Fruit fly (Drosophila melanogaster) whole organism, embryonic: ENCODE data around the gene mib2.

Experiments
- CG10267 ChIP-seq: fragments of 200-800 bp; sonication (Bioruptor generic); optimal IDR thresholded peaks from 2 replicates; lab custom pipeline; 2018; ENCODE audit warnings: missing biosample characterization, mild to moderate bottlenecking, missing genetic modification characterization, moderate library complexity
- CG10366 ChIP-seq: fragments of 200-800 bp; sonication (Bioruptor generic); IDR thresholded peaks from 2 replicates; pipeline ENCODE4 v1.3.6; 2022; ENCODE audit warnings: missing biosample characterization, missing genetic modification characterization
- CG10959 ChIP-seq: fragments of 200-800 bp; sonication (Bioruptor generic); IDR thresholded peaks from 2 replicates; pipeline ENCODE4 v1.3.6; 2022; ENCODE audit warnings: missing biosample characterization, missing genetic modification characterization
- CG11456 ChIP-seq: fragments of 200-800 bp; sonication (Bioruptor generic); IDR thresholded peaks from 3 replicates; pipeline ENCODE4 v1.3.6; 2022; ENCODE audit warnings: missing biosample characterization, missing genetic modification characterization
- CG11723 ChIP-seq: fragments of 200-800 bp; sonication (Bioruptor generic); optimal IDR thresholded peaks from 2 replicates; lab custom pipeline; 2017; ENCODE audit warnings: missing biosample characterization, mild to moderate bottlenecking, missing genetic modification characterization
- CG12769 ChIP-seq: fragments of 200-800 bp; sonication (Bioruptor generic); optimal IDR thresholded peaks from 2 replicates; lab custom pipeline; 2019; ENCODE audit warnings: missing biosample characterization, mild to moderate bottlenecking, missing genetic modification characterization, moderate library complexity
- CG13775 ChIP-seq: fragments of 200-800 bp; sonication (Bioruptor generic); optimal IDR thresholded peaks from 3 replicates; lab custom pipeline; 2017; ENCODE audit warnings: missing biosample characterization, mild to moderate bottlenecking, missing genetic modification characterization
- CG14441 ChIP-seq: fragments of 200-800 bp; sonication (Bioruptor generic); IDR thresholded peaks from 2 replicates; pipeline ENCODE4 v1.3.6; 2022; ENCODE audit warnings: missing biosample characterization, missing genetic modification characterization
- CG15479 ChIP-seq: fragments of 200-800 bp; sonication (Bioruptor generic); optimal IDR thresholded peaks from 3 replicates; lab custom pipeline; 2019; ENCODE audit warnings: missing biosample characterization, mild to moderate bottlenecking, missing genetic modification characterization, moderate library complexity
- CG15601 ChIP-seq: fragments of 200-800 bp; sonication (Bioruptor generic); optimal IDR thresholded peaks from 3 replicates; lab custom pipeline; 2019; ENCODE audit warnings: missing biosample characterization, mild to moderate bottlenecking, missing genetic modification characterization, moderate library complexity
- CG16815 ChIP-seq: fragments of 200-800 bp; sonication (Bioruptor generic); optimal IDR thresholded peaks from 3 replicates; lab custom pipeline; 2017; ENCODE audit warnings: missing biosample characterization, mild to moderate bottlenecking, missing genetic modification characterization
- CG17912 ChIP-seq: fragments of 200-800 bp; sonication (Bioruptor generic); optimal IDR thresholded peaks from 2 replicates; lab custom pipeline; 2018; ENCODE audit warnings: missing biosample characterization, mild to moderate bottlenecking, missing genetic modification characterization
- CG31441 ChIP-seq: fragments of 200-800 bp; sonication (Bioruptor generic); IDR thresholded peaks from 2 replicates; pipeline ENCODE4 v1.3.6; 2022; ENCODE audit warnings: missing biosample characterization, missing genetic modification characterization
- CG4282 ChIP-seq: fragments of 200-800 bp; sonication (Bioruptor generic); optimal IDR thresholded peaks from 2 replicates; lab custom pipeline; 2016; ENCODE audit warnings: missing biosample characterization, missing genetic modification characterization
- CG6272 ChIP-seq: fragments of 200-800 bp; sonication (Bioruptor generic); IDR thresholded peaks from 2 replicates; pipeline ENCODE4 v1.3.6; 2022; ENCODE audit warnings: missing biosample characterization, missing genetic modification characterization
- CG6683 ChIP-seq: fragments of 200-800 bp; sonication (Bioruptor generic); optimal IDR thresholded peaks from 2 replicates; lab custom pipeline; 2017; ENCODE audit warnings: missing biosample characterization, mild to moderate bottlenecking, missing genetic modification characterization, missing genetic modification reagents
- CG7357 ChIP-seq: fragments of 200-800 bp; sonication (Bioruptor generic); IDR thresholded peaks from 3 replicates; pipeline ENCODE4 v1.3.6; 2022; ENCODE audit warnings: missing biosample characterization, missing genetic modification characterization
- CG8281 ChIP-seq: fragments of 200-800 bp; sonication (Bioruptor generic); optimal IDR thresholded peaks from 2 replicates; lab custom pipeline; 2018; ENCODE audit warnings: missing biosample characterization, mild to moderate bottlenecking, missing genetic modification characterization, moderate library complexity
- CG8478 ChIP-seq: fragments of >200 bp; optimal IDR thresholded peaks from 2 replicates; lab custom pipeline; 2018
- CG8765 ChIP-seq: fragments of 200-800 bp; sonication (Bioruptor generic); IDR thresholded peaks from 2 replicates; pipeline ENCODE4 v1.3.6; 2022; ENCODE audit warnings: missing biosample characterization, missing genetic modification characterization
- CG9437 ChIP-seq: fragments of 200-800 bp; sonication (Bioruptor generic); optimal IDR thresholded peaks from 2 replicates; lab custom pipeline; 2018; ENCODE audit warnings: missing biosample characterization, mild to moderate bottlenecking, missing genetic modification characterization
- CG9876 ChIP-seq: fragments of 200-800 bp; sonication (Bioruptor generic); optimal IDR thresholded peaks from 2 replicates; lab custom pipeline; 2016; ENCODE audit warnings: missing biosample characterization, missing genetic modification characterization
- CHES-1-like ChIP-seq: fragments of 200-800 bp; sonication (Bioruptor generic); optimal IDR thresholded peaks from 2 replicates; lab custom pipeline; 2016; ENCODE audit warnings: missing biosample characterization, missing genetic modification characterization
- Eip74EF ChIP-seq, 2 experiments: fragments of 200-800 bp in 1 of 2; fragments of >200 bp in 1 of 2; sonication (Bioruptor generic) in 1 of 2; optimal IDR thresholded peaks; 2 replicates each; lab custom pipeline; 2017 to 2019; ENCODE audit warnings: missing biosample characterization in 2 of 2, missing genetic modification characterization in 2 of 2, mild to moderate bottlenecking in 1 of 2, moderate library complexity in 1 of 2
- Ets65A ChIP-seq: fragments of 200-800 bp; sonication (Bioruptor generic); peaks from one replicate; lab custom pipeline; 2016; ENCODE audit warnings: missing biosample characterization, missing genetic modification characterization
- Fer1 ChIP-seq: fragments of 200-800 bp; sonication (Bioruptor generic); optimal IDR thresholded peaks from 2 replicates; lab custom pipeline; 2017; ENCODE audit warnings: missing biosample characterization, mild to moderate bottlenecking, missing genetic modification characterization
- Hmr ChIP-seq: fragments of 200-800 bp; sonication (Bioruptor generic); optimal IDR thresholded peaks from 3 replicates; lab custom pipeline; 2017; ENCODE audit warnings: mild to moderate bottlenecking, missing biosample characterization, missing genetic modification reagents, missing genetic modification characterization
- Hr78 ChIP-seq, 2 experiments: fragments of 200-800 bp in 1 of 2; fragments of >200 bp in 1 of 2; sonication (Bioruptor generic) in 1 of 2; optimal IDR thresholded peaks; 2 replicates each; lab custom pipeline; 2017 to 2019; ENCODE audit warnings: missing biosample characterization in 2 of 2, missing genetic modification characterization in 2 of 2, mild to moderate bottlenecking in 1 of 2, moderate library complexity in 1 of 2
- NC2β ChIP-seq: fragments of 200-800 bp; sonication (Bioruptor generic); optimal IDR thresholded peaks from 2 replicates; lab custom pipeline; 2016; ENCODE audit warnings: missing biosample characterization, missing genetic modification characterization
- Neu2 ChIP-seq: fragments of 200-800 bp; sonication (Bioruptor generic); optimal IDR thresholded peaks from 3 replicates; lab custom pipeline; 2016; ENCODE audit warnings: missing biosample characterization, missing genetic modification characterization, borderline replicate concordance
- Scr ChIP-seq: fragments of 200-800 bp; sonication (Bioruptor generic); IDR thresholded peaks from 2 replicates; pipeline ENCODE4 v1.3.6; 2022; ENCODE audit warnings: missing biosample characterization, missing genetic modification characterization; ENCODE audit not compliant: partially characterized antibody
- Vsx1 ChIP-seq: fragments of 200-800 bp; sonication (Bioruptor generic); optimal IDR thresholded peaks from 2 replicates; lab custom pipeline; 2017; ENCODE audit warnings: missing biosample characterization, mild to moderate bottlenecking, missing genetic modification characterization, missing genetic modification reagents
- bigmax ChIP-seq: fragments of 200-800 bp; sonication (Bioruptor generic); optimal IDR thresholded peaks from 2 replicates; lab custom pipeline; 2018; ENCODE audit warnings: missing biosample characterization, mild to moderate bottlenecking, missing genetic modification characterization
- bsh ChIP-seq, 2 experiments: fragments of 200-800 bp; sonication (Bioruptor generic); optimal IDR thresholded peaks; 2 replicates each; lab custom pipeline; 2017 to 2018; ENCODE audit warnings: mild to moderate bottlenecking in 2 of 2, missing biosample characterization in 2 of 2, missing genetic modification characterization in 2 of 2, moderate library complexity in 1 of 2
- da ChIP-seq: fragments of 200-800 bp; sonication (Bioruptor generic); optimal IDR thresholded peaks from 2 replicates; lab custom pipeline; 2016; ENCODE audit warnings: missing biosample characterization, missing genetic modification characterization
- dmrt99B ChIP-seq: fragments of 200-800 bp; sonication (Bioruptor generic); optimal IDR thresholded peaks from 2 replicates; lab custom pipeline; 2018; ENCODE audit warnings: missing biosample characterization, mild to moderate bottlenecking, missing genetic modification characterization, moderate library complexity
- ewg ChIP-seq: fragments of 200-800 bp; sonication (Bioruptor generic); optimal IDR thresholded peaks from 3 replicates; lab custom pipeline; 2017; ENCODE audit warnings: mild to moderate bottlenecking, missing biosample characterization, missing genetic modification reagents, missing genetic modification characterization
- jumu ChIP-seq: fragments of 200-800 bp; sonication (Bioruptor generic); optimal IDR thresholded peaks from 3 replicates; lab custom pipeline; 2016; ENCODE audit warnings: missing biosample characterization, missing genetic modification characterization
- kay ChIP-seq: fragments of 200-800 bp; sonication (Bioruptor generic); optimal IDR thresholded peaks from 2 replicates; lab custom pipeline; 2016; ENCODE audit warnings: missing biosample characterization, missing genetic modification characterization
- run ChIP-seq: fragments of 200-800 bp; sonication (Bioruptor generic); optimal IDR thresholded peaks from 3 replicates; lab custom pipeline; 2018; ENCODE audit warnings: missing biosample characterization, mild to moderate bottlenecking, missing genetic modification characterization
- slou ChIP-seq: fragments of 200-800 bp; sonication (Bioruptor generic); optimal IDR thresholded peaks from 3 replicates; lab custom pipeline; 2016; ENCODE audit warnings: missing biosample characterization, missing genetic modification characterization
- tin ChIP-seq: fragments of 200-800 bp; sonication (Bioruptor generic); optimal IDR thresholded peaks from 3 replicates; lab custom pipeline; 2016; ENCODE audit warnings: missing biosample characterization, missing genetic modification characterization
- tio ChIP-seq: fragments of 200-800 bp; sonication (Bioruptor generic); optimal IDR thresholded peaks from 2 replicates; lab custom pipeline; 2017; ENCODE audit warnings: missing biosample characterization, missing genetic modification characterization, inconsistent platforms
- twi ChIP-seq: fragments of 200-800 bp; optimal IDR thresholded peaks from 2 replicates; lab custom pipeline; 2019; ENCODE audit warnings: missing biosample characterization, mild to moderate bottlenecking, missing genetic modification characterization, moderate library complexity
- unpg ChIP-seq: fragments of 200-800 bp; sonication (Bioruptor generic); optimal IDR thresholded peaks from 3 replicates; lab custom pipeline; 2018; ENCODE audit warnings: missing biosample characterization, mild to moderate bottlenecking, missing genetic modification characterization, moderate library complexity
- vfl ChIP-seq: fragments of 200-800 bp; sonication (Bioruptor generic); optimal IDR thresholded peaks from 2 replicates; lab custom pipeline; 2016; ENCODE audit warnings: missing biosample characterization, missing genetic modification characterization
- yki ChIP-seq: fragments of >200 bp; optimal IDR thresholded peaks from 3 replicates; lab custom pipeline; 2018
- zf30C ChIP-seq: fragments of 200-800 bp; sonication (Bioruptor generic); optimal IDR thresholded peaks from 3 replicates; lab custom pipeline; 2018; ENCODE audit warnings: missing biosample characterization, mild to moderate bottlenecking, missing genetic modification characterization
- zfh1 ChIP-seq: fragments of 200-800 bp; sonication (Bioruptor generic); IDR thresholded peaks from 3 replicates; pipeline ENCODE4 v1.3.6; 2022; ENCODE audit warnings: missing biosample characterization, missing genetic modification characterization

mib2 gene

dm6 chr2L:19023972-19024743 lies 10.1 kb upstream of the mib2 start (continued):
- TF ChIP-seq zf30C (GFP tag; lab: Kevin White, UChicago): peak; percentile 51
- no peak for TF ChIP-seq CG7357
- TF ChIP-seq kay: peak; percentile 23
- TF ChIP-seq CG11456 (GFP tag; lab: Robert Waterston, UW): peak; percentile 55; the same call in 1 of the 3 replicates
- peak in 1 of 2 experiments; percentile 64 for TF ChIP-seq bsh (GFP tag; optimal IDR thresholded peaks at IDR 0.05; lab: Kevin White, UChicago)
- peak; percentile 61 for TF ChIP-seq CG12769
- no peak for TF ChIP-seq CG8765 (GFP tag; lab: Robert Waterston, UW)
- no peak for TF ChIP-seq NC2β (GFP tag; lab: Kevin White, UChicago)
- TF ChIP-seq twi: peak; percentile 24
- peak; percentile 88 for TF ChIP-seq Hmr (GFP tag; lab: Kevin White, UChicago)
- peak; percentile 63 for TF ChIP-seq CG10267 (tag; lab: Kevin White, UChicago)
- peak; percentile 62 for TF ChIP-seq CG9437 (GFP tag; lab: Kevin White, UChicago)
- TF ChIP-seq CG8478 (lab: Kevin White, UChicago): no peak
- 0 out of 3 replicates have a peak, but pooled peaks have one; percentile 32 for TF ChIP-seq zfh1 (GFP tag; lab: Robert Waterston, UW)
- TF ChIP-seq Hr78 (GFP tag; optimal IDR thresholded peaks at IDR 0.05; lab: Kevin White, UChicago): peak in 1 of 2 experiments; percentile 21
- TF ChIP-seq CG16815 (GFP tag; lab: Kevin White, UChicago): peak; percentile 25
- peak; percentile 72 for TF ChIP-seq CG15601 (tag; lab: Kevin White, UChicago)
- TF ChIP-seq Neu2: no peak
- TF ChIP-seq CG8281 (tag; lab: Kevin White, UChicago): peak; percentile 19
- peak; percentile 33 for TF ChIP-seq tin (GFP tag; lab: Kevin White, UChicago)
- no peak for TF ChIP-seq CHES-1-like
- TF ChIP-seq ewg (GFP tag; lab: Kevin White, UChicago): peak; percentile 38
- TF ChIP-seq Ets65A (GFP tag; lab: Kevin White, UChicago): peak; percentile 89
- no peak for TF ChIP-seq CG9876 (GFP tag; lab: Kevin White, UChicago)
- peak; percentile 27; the same call in 1 of the 2 replicates for TF ChIP-seq CG10366 (GFP tag; lab: Robert Waterston, UW)
- TF ChIP-seq CG6272 (GFP tag; lab: Robert Waterston, UW): no peak
- no peak for TF ChIP-seq CG17912 (GFP tag; lab: Kevin White, UChicago)
- peak in 1 of 2 experiments; percentile 66 for TF ChIP-seq Eip74EF (GFP tag; optimal IDR thresholded peaks at IDR 0.05; lab: Kevin White, UChicago)
- no peak for TF ChIP-seq yki (lab: Kevin White, UChicago)
- no peak for TF ChIP-seq CG15479 (GFP tag; lab: Kevin White, UChicago)
- peak; percentile 40 for TF ChIP-seq tio (GFP tag; lab: Kevin White, UChicago)
- no peak for TF ChIP-seq CG10959 (GFP tag; lab: Robert Waterston, UW)
- TF ChIP-seq unpg (GFP tag; lab: Kevin White, UChicago): peak; percentile 66
- TF ChIP-seq CG4282 (GFP tag; lab: Kevin White, UChicago): no peak
- TF ChIP-seq bigmax (GFP tag; lab: Kevin White, UChicago): no peak
- peak; percentile 89 for TF ChIP-seq Fer1 (GFP tag; lab: Kevin White, UChicago)
- TF ChIP-seq CG6683 (GFP tag; lab: Kevin White, UChicago): peak; percentile 69
- TF ChIP-seq slou (GFP tag; lab: Kevin White, UChicago): peak; percentile 56
- TF ChIP-seq vfl (GFP tag; lab: Kevin White, UChicago): peak; percentile 38
- peak; percentile 41 for TF ChIP-seq CG11723 (GFP tag; lab: Kevin White, UChicago)
- no peak for TF ChIP-seq jumu (GFP tag; lab: Kevin White, UChicago)
- TF ChIP-seq CG14441: no peak
- TF ChIP-seq Scr (GFP tag; lab: Robert Waterston, UW): no peak
- no peak for TF ChIP-seq da
- TF ChIP-seq dmrt99B: peak; percentile 87
- TF ChIP-seq Vsx1 (GFP tag; lab: Kevin White, UChicago): peak; percentile 37
- peak; percentile 57 for TF ChIP-seq CG13775
- peak; percentile 38 for TF ChIP-seq run (tag; lab: Kevin White, UChicago)
- peak; percentile 74 for TF ChIP-seq CG31441 (GFP tag; lab: Robert Waterston, UW)
